Worm (Caenorhabditis elegans): Measurements from ENCODE around the gene C44B7.7.

C44B7.7 gene

ce11 chrII:6880067-6880466 lies at the start of gene C44B7.7:
TSS of gene C44B7.7 (minus strand) at chrII:6880167.
- no peak for TF ChIP-seq syd-9 (tag; optimal IDR thresholded peaks at IDR 0.05)
- TF ChIP-seq unc-42 (tag; optimal IDR thresholded peaks at IDR 0.05) = no peak
- TF ChIP-seq ahr-1 (tag; optimal IDR thresholded peaks at IDR 0.05) = no peak
- no peak for TF ChIP-seq pros-1 (tag; optimal IDR thresholded peaks at IDR 0.05)
- TF ChIP-seq dmd-4 (tag; optimal IDR thresholded peaks at IDR 0.05; ENCODE audit: borderline replicate concordance) = no peak
- TF ChIP-seq madf-2 (tag; optimal IDR thresholded peaks at IDR 0.05) = no peak
- no peak for TF ChIP-seq unc-86 (tag; optimal IDR thresholded peaks at IDR 0.05)
- TF ChIP-seq ceh-9 (tag; optimal IDR thresholded peaks at IDR 0.05) = no peak
- no peak for TF ChIP-seq ceh-19 (GFP tag; optimal IDR thresholded peaks at IDR 0.05)
- no peak for TF ChIP-seq hlh-30 (tag; optimal IDR thresholded peaks at IDR 0.05; ENCODE audit: insufficient read depth)
- TF ChIP-seq pax-1 (tag; optimal IDR thresholded peaks at IDR 0.05) = no peak
- no peak for TF ChIP-seq ref-2 (tag; optimal IDR thresholded peaks at IDR 0.05)
- no peak for TF ChIP-seq ceh-30 (tag; optimal IDR thresholded peaks at IDR 0.05)
- TF ChIP-seq mec-3 (tag; optimal IDR thresholded peaks at IDR 0.05; ENCODE audit: borderline replicate concordance) = no peak

- TF ChIP-seq tbx-2 (tag; optimal IDR thresholded peaks at IDR 0.05) (no peak), pha-4 (tag; optimal IDR thresholded peaks at IDR 0.05) (no peak), hlh-6 (tag; optimal IDR thresholded peaks at IDR 0.05) (no peak), odd-2 (tag; optimal IDR thresholded peaks at IDR 0.05) (no peak), hlh-30 (tag; optimal IDR thresholded peaks at IDR 0.05; ENCODE audit: insufficient read depth) (peak; percentile 66)
Observed at ce11 chrII:6928416-6928815, 48.4 kb upstream of the C44B7.7 start, which contains the start of gene flcn-1. TSS of gene flcn-1 (plus strand) at chrII:6928763.

ce11 chrII:6927603-6928002 lies 47.6 kb upstream of the C44B7.7 start, which contains the start of gene F22D3.4:
TSS of gene F22D3.4 (minus strand) at chrII:6927603.
- TF ChIP-seq ahr-1 (tag; optimal IDR thresholded peaks at IDR 0.05) = no peak
- TF ChIP-seq mec-3 (tag; optimal IDR thresholded peaks at IDR 0.05; ENCODE audit: borderline replicate concordance) = no peak
- TF ChIP-seq nhr-11 (tag; optimal IDR thresholded peaks at IDR 0.05) = no peak
- no peak for TF ChIP-seq sox-4 (tag; optimal IDR thresholded peaks at IDR 0.05)
- no peak for TF ChIP-seq unc-3 (GFP tag; conservative IDR thresholded peaks at IDR 0.05)
- no peak for TF ChIP-seq unc-3 (tag; optimal IDR thresholded peaks at IDR 0.05)
- no peak for TF ChIP-seq tbx-7 (tag; optimal IDR thresholded peaks at IDR 0.05)

- TF ChIP-seq lin-11 (tag; optimal IDR thresholded peaks at IDR 0.05) (no peak), ceh-31 (tag; optimal IDR thresholded peaks at IDR 0.05) (no peak), C08G9.2 (tag; optimal IDR thresholded peaks at IDR 0.05) (no peak)
Observed at ce11 chrII:6927034-6927433, 47.1 kb upstream of the C44B7.7 start.

- no peak for TF ChIP-seq hlh-30 (tag; optimal IDR thresholded peaks at IDR 0.05; ENCODE audit: insufficient read depth)
- peak; percentile 40 for TF ChIP-seq unc-55 (GFP tag; optimal IDR thresholded peaks at IDR 0.05)
- TF ChIP-seq syd-9 (tag; optimal IDR thresholded peaks at IDR 0.05) = peak; percentile 38
- TF ChIP-seq unc-3 (GFP tag; conservative IDR thresholded peaks at IDR 0.05) = no peak
- TF ChIP-seq unc-3 (tag; optimal IDR thresholded peaks at IDR 0.05) = no peak
- TF ChIP-seq tbx-2 (tag; optimal IDR thresholded peaks at IDR 0.05) = peak; percentile 10
- TF ChIP-seq ceh-31 (tag; optimal IDR thresholded peaks at IDR 0.05) = peak; percentile 53
- no peak for TF ChIP-seq ceh-14 (tag; optimal IDR thresholded peaks at IDR 0.05)
- no peak for TF ChIP-seq Y22D7AL.16 (tag; optimal IDR thresholded peaks at IDR 0.05)
- no peak for TF ChIP-seq dmd-4 (tag; optimal IDR thresholded peaks at IDR 0.05; ENCODE audit: borderline replicate concordance)
- no peak for TF ChIP-seq pha-4 (tag; optimal IDR thresholded peaks at IDR 0.05)
- TF ChIP-seq K02D7.2 (tag; optimal IDR thresholded peaks at IDR 0.05) = no peak
- no peak for TF ChIP-seq fax-1 (tag; optimal IDR thresholded peaks at IDR 0.05)
- TF ChIP-seq ceh-19 (GFP tag; optimal IDR thresholded peaks at IDR 0.05) = peak; percentile 19
- TF ChIP-seq ceh-18 (tag; optimal IDR thresholded peaks at IDR 0.05) = peak; percentile 55
- TF ChIP-seq hlh-8 (tag; optimal IDR thresholded peaks at IDR 0.05) = no peak
- TF ChIP-seq pros-1 (tag; optimal IDR thresholded peaks at IDR 0.05) = peak; percentile 1
- TF ChIP-seq ceh-34 (tag; optimal IDR thresholded peaks at IDR 0.05) = peak; percentile 30
- peak; percentile 16 for TF ChIP-seq unc-42 (tag; optimal IDR thresholded peaks at IDR 0.05)
Observed at ce11 chrII:6926488-6926887, 46.5 kb upstream of the C44B7.7 start.
